Worm (Caenorhabditis elegans): ENCODE measurements around the gene mca-2.

DNA sequence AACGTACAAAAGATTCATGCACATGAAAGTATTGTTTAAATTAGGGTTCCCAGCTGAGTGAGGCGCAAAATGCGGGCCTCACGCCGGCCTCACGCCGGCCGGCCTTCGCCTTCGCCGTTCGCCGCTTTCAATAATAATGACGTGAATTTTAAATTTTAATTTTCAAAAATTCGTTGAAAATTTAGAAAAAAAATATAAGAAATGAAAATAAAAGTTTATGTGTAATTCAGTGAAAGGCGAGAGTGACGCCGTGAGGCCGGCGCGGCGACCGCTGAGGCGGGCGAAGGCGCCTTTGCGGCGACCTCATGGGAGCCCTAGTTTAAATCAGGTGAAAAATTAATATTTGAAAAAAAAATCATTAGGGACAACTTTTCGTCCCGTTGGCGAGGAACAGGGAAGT is 26.4 kb upstream of the mca-2 start:
- TF ChIP-seq unc-39 (tag; optimal IDR thresholded peaks at IDR 0.05) (no peak), unc-62 (GFP tag; optimal IDR thresholded peaks at IDR 0.05) (no peak), nhr-28 (tag; optimal IDR thresholded peaks at IDR 0.05) (no peak), nhr-237 (tag; optimal IDR thresholded peaks at IDR 0.05) (no peak), mep-1 (tag; optimal IDR thresholded peaks at IDR 0.05) (no peak), lin-32 (GFP tag; optimal IDR thresholded peaks at IDR 0.05) (no peak), mab-5 (tag; optimal IDR thresholded peaks at IDR 0.05) (no peak), elt-3 (tag; optimal IDR thresholded peaks at IDR 0.05) (no peak), snpc-4 (tag; optimal IDR thresholded peaks at IDR 0.05) (no peak), lin-13 (tag; optimal IDR thresholded peaks at IDR 0.05) (no peak), ceh-83 (GFP tag; optimal IDR thresholded peaks at IDR 0.05) (no peak), hlh-1 (tag; optimal IDR thresholded peaks at IDR 0.05) (no peak), pha-4 (tag; optimal IDR thresholded peaks at IDR 0.05) (no peak)

Data from whole organism, mixed stage, embryonic.